Fruit fly (Drosophila melanogaster) whole organism, embryonic: ENCODE results near the gene CG15717.
"Not testable (repeated sequence)": the region's sequence is repeated elsewhere in the genome, so short reads cannot be mapped to it uniquely, and the experiment has no call there.

ENCODE experiments used
- Aef1 ChIP-seq: fragments of 200-800 bp; sonication (Bioruptor generic); IDR thresholded peaks from 3 replicates; pipeline ENCODE4 v1.3.6; 2022; ENCODE audit warnings: missing biosample characterization, missing genetic modification characterization
- BEAF-32 ChIP-seq: fragments of 200-800 bp; sonication (Bioruptor generic); optimal IDR thresholded peaks from 3 replicates; lab custom pipeline; 2017; ENCODE audit warnings: missing biosample characterization, missing genetic modification characterization, mild to moderate bottlenecking, moderate library complexity, missing genetic modification reagents
- CG1024 ChIP-seq: fragments of 200-800 bp; sonication (Bioruptor generic); IDR thresholded peaks from 2 replicates; pipeline ENCODE4 v1.3.6; 2022; ENCODE audit warnings: missing biosample characterization, missing genetic modification characterization
- CG13287 ChIP-seq: fragments of 200-800 bp; sonication (Bioruptor generic); IDR thresholded peaks from 2 replicates; pipeline ENCODE4 v1.3.6; 2022; ENCODE audit warnings: missing biosample characterization, missing genetic modification characterization; ENCODE audit not compliant: partially characterized antibody
- CG14014 ChIP-seq: fragments of 200-800 bp; sonication (Bioruptor generic); IDR thresholded peaks from 2 replicates; pipeline ENCODE4 v1.3.6; 2022; ENCODE audit warnings: missing biosample characterization, missing genetic modification characterization
- CG14441 ChIP-seq: fragments of 200-800 bp; sonication (Bioruptor generic); IDR thresholded peaks from 2 replicates; pipeline ENCODE4 v1.3.6; 2022; ENCODE audit warnings: missing biosample characterization, missing genetic modification characterization
- CG15479 ChIP-seq: fragments of 200-800 bp; sonication (Bioruptor generic); optimal IDR thresholded peaks from 3 replicates; lab custom pipeline; 2019; ENCODE audit warnings: missing biosample characterization, mild to moderate bottlenecking, missing genetic modification characterization, moderate library complexity
- CG1603 ChIP-seq: fragments of 200-800 bp; sonication (Bioruptor generic); optimal IDR thresholded peaks from 2 replicates; lab custom pipeline; 2019; ENCODE audit warnings: missing biosample characterization, mild to moderate bottlenecking, missing genetic modification characterization, moderate library complexity
- CG16815 ChIP-seq: fragments of 200-800 bp; sonication (Bioruptor generic); optimal IDR thresholded peaks from 3 replicates; lab custom pipeline; 2017; ENCODE audit warnings: missing biosample characterization, mild to moderate bottlenecking, missing genetic modification characterization
- CG42726 ChIP-seq: fragments of 200-800 bp; sonication (Bioruptor generic); IDR thresholded peaks from 2 replicates; pipeline ENCODE4 v1.3.6; 2022; ENCODE audit warnings: missing biosample characterization, missing genetic modification characterization; ENCODE audit not compliant: partially characterized antibody
- CG6791 ChIP-seq: fragments of 200-800 bp; sonication (Bioruptor generic); IDR thresholded peaks from 3 replicates; pipeline ENCODE4 v1.3.6; 2022; ENCODE audit warnings: missing biosample characterization, missing genetic modification characterization; ENCODE audit not compliant: partially characterized antibody
- CG7271 ChIP-seq: fragments of 200-800 bp; sonication (Bioruptor generic); optimal IDR thresholded peaks from 2 replicates; lab custom pipeline; 2018; ENCODE audit warnings: missing biosample characterization, mild to moderate bottlenecking, missing genetic modification characterization, moderate library complexity
- CG7372 ChIP-seq: fragments of 200-800 bp; sonication (Bioruptor generic); IDR thresholded peaks from 2 replicates; pipeline ENCODE4 v1.3.6; 2022; ENCODE audit warnings: missing biosample characterization, missing genetic modification characterization
- CG7786 ChIP-seq: fragments of 200-800 bp; sonication (Bioruptor generic); optimal IDR thresholded peaks from 2 replicates; lab custom pipeline; 2016; ENCODE audit warnings: missing biosample characterization, missing genetic modification characterization
- Doc3 ChIP-seq: fragments of 200-800 bp; sonication (Bioruptor generic); IDR thresholded peaks from 3 replicates; pipeline ENCODE4 v1.3.6; 2022; ENCODE audit warnings: missing biosample characterization, missing genetic modification characterization; ENCODE audit not compliant: partially characterized antibody
- Dref ChIP-seq: fragments of 200-800 bp; sonication (Bioruptor generic); IDR thresholded peaks from 2 replicates; pipeline ENCODE4 v1.3.6; 2022; ENCODE audit warnings: missing biosample characterization, missing genetic modification characterization
- Ets97D ChIP-seq: fragments of 200-800 bp; sonication (Bioruptor generic); optimal IDR thresholded peaks from 3 replicates; lab custom pipeline; 2016; ENCODE audit warnings: missing biosample characterization, missing genetic modification characterization
- HLH3B ChIP-seq: fragments of 200-800 bp; sonication (Bioruptor generic); IDR thresholded peaks from 2 replicates; pipeline ENCODE4 v1.3.6; 2022; ENCODE audit warnings: missing biosample characterization, missing genetic modification characterization
- HmgD ChIP-seq: fragments of 200-800 bp; sonication (Bioruptor generic); optimal IDR thresholded peaks from 3 replicates; lab custom pipeline; 2016; ENCODE audit warnings: missing biosample characterization, missing genetic modification characterization
- Lhr ChIP-seq: fragments of 200-800 bp; sonication (Bioruptor generic); optimal IDR thresholded peaks from 3 replicates; lab custom pipeline; 2017; ENCODE audit warnings: mild to moderate bottlenecking, missing biosample characterization, missing genetic modification reagents, missing genetic modification characterization
- Med ChIP-seq: fragments of 200-800 bp; sonication (Bioruptor generic); peaks from one replicate; lab custom pipeline; 2016; ENCODE audit warnings: missing biosample characterization, missing genetic modification characterization, mild to moderate bottlenecking, inconsistent platforms, moderate library complexity
- NC2α ChIP-seq: fragments of 200-800 bp; sonication (Bioruptor generic); optimal IDR thresholded peaks from 2 replicates; lab custom pipeline; 2016; ENCODE audit warnings: missing biosample characterization, missing genetic modification characterization
- Opbp ChIP-seq: fragments of 200-800 bp; sonication (Bioruptor generic); IDR thresholded peaks from 3 replicates; pipeline ENCODE4 v1.3.6; 2022; ENCODE audit warnings: missing biosample characterization, missing genetic modification characterization; ENCODE audit not compliant: partially characterized antibody
- Pdp1 ChIP-seq, 2 experiments: fragments of 200-800 bp; sonication (Bioruptor generic); optimal IDR thresholded peaks; 3 replicates each; lab custom pipeline; 2016; ENCODE audit warnings: missing biosample characterization in 2 of 2, missing genetic modification characterization in 2 of 2, mild to moderate bottlenecking in 1 of 2, moderate library complexity in 1 of 2
- Rfx ChIP-seq: fragments of 200-800 bp; sonication (Bioruptor generic); IDR thresholded peaks from 2 replicates; pipeline ENCODE4 v1.3.6; 2022; ENCODE audit warnings: missing biosample characterization, missing genetic modification characterization
- Rx ChIP-seq: fragments of 200-800 bp; sonication (Bioruptor generic); IDR thresholded peaks from 2 replicates; pipeline ENCODE4 v1.3.6; 2022; ENCODE audit warnings: missing biosample characterization, missing genetic modification characterization
- Scr ChIP-seq: fragments of 200-800 bp; sonication (Bioruptor generic); IDR thresholded peaks from 2 replicates; pipeline ENCODE4 v1.3.6; 2022; ENCODE audit warnings: missing biosample characterization, missing genetic modification characterization; ENCODE audit not compliant: partially characterized antibody
- amos ChIP-seq: fragments of 200-800 bp; sonication (Bioruptor generic); IDR thresholded peaks from 2 replicates; pipeline ENCODE4 v1.3.6; 2022; ENCODE audit warnings: missing biosample characterization, missing genetic modification characterization; ENCODE audit not compliant: partially characterized antibody
- bowl ChIP-seq: fragments of 200-800 bp; sonication (Bioruptor generic); IDR thresholded peaks from 2 replicates; pipeline ENCODE4 v1.3.6; 2022; ENCODE audit warnings: missing biosample characterization, missing genetic modification characterization
- cas ChIP-seq: fragments of 200-800 bp; sonication (Bioruptor generic); IDR thresholded peaks from 2 replicates; pipeline ENCODE4 v1.3.6; 2022; ENCODE audit warnings: missing biosample characterization, missing genetic modification characterization
- caup ChIP-seq: fragments of 200-800 bp; sonication (Bioruptor generic); optimal IDR thresholded peaks from 3 replicates; lab custom pipeline; 2017; ENCODE audit warnings: missing biosample characterization, mild to moderate bottlenecking, missing genetic modification characterization, moderate library complexity; ENCODE audit not compliant: severe bottlenecking
- chinmo ChIP-seq: fragments of 200-800 bp; sonication (Bioruptor generic); IDR thresholded peaks from 4 replicates; pipeline ENCODE4 v1.3.6; 2022; ENCODE audit warnings: missing biosample characterization, missing genetic modification characterization; ENCODE audit not compliant: partially characterized antibody
- hbn ChIP-seq: fragments of 200-800 bp; sonication (Bioruptor generic); IDR thresholded peaks from 2 replicates; pipeline ENCODE4 v1.3.6; 2022; ENCODE audit warnings: missing biosample characterization, missing genetic modification characterization; ENCODE audit not compliant: partially characterized antibody
- lbe ChIP-seq: fragments of 200-800 bp; sonication (Bioruptor generic); optimal IDR thresholded peaks from 2 replicates; lab custom pipeline; 2016; ENCODE audit warnings: missing biosample characterization, mild to moderate bottlenecking, missing genetic modification characterization
- mam ChIP-seq: fragments of 200-800 bp; sonication (Bioruptor generic); optimal IDR thresholded peaks from 3 replicates; lab custom pipeline; 2016; ENCODE audit warnings: missing biosample characterization, missing genetic modification characterization
- onecut ChIP-seq: fragments of 200-800 bp; sonication (Bioruptor generic); IDR thresholded peaks from 2 replicates; pipeline ENCODE4 v1.3.6; 2022; ENCODE audit warnings: missing biosample characterization, missing genetic modification characterization
- pfk ChIP-seq: fragments of 200-800 bp; sonication (Bioruptor generic); optimal IDR thresholded peaks from 2 replicates; lab custom pipeline; 2018; ENCODE audit warnings: missing biosample characterization, mild to moderate bottlenecking, missing genetic modification characterization, moderate library complexity
- prd ChIP-seq, 3 experiments: fragments of >200 bp in 2 of 3; fragments of 200-800 bp in 1 of 3; sonication (Bioruptor generic) in 1 of 3; optimal IDR thresholded peaks in 2 of 3; IDR thresholded peaks in 1 of 3; 2 replicates in 2 of 3; 3 replicates in 1 of 3; pipeline versions ENCODE4 v1.3.6 to Lab custom; 2017 to 2022; ENCODE audit warnings: missing biosample characterization in 1 of 3, missing genetic modification characterization in 1 of 3
- ranshi ChIP-seq: fragments of 200-800 bp; sonication (Bioruptor generic); IDR thresholded peaks from 2 replicates; pipeline ENCODE4 v1.3.6; 2022; ENCODE audit warnings: missing biosample characterization, missing genetic modification characterization
- row ChIP-seq: fragments of 200-800 bp; sonication (Bioruptor generic); IDR thresholded peaks from 3 replicates; pipeline ENCODE4 v1.3.6; 2022; ENCODE audit warnings: missing biosample characterization, missing genetic modification characterization
- salm ChIP-seq: fragments of 200-800 bp; sonication (Bioruptor generic); optimal IDR thresholded peaks from 2 replicates; lab custom pipeline; 2018; ENCODE audit warnings: missing biosample characterization, mild to moderate bottlenecking, missing genetic modification characterization
- sisA ChIP-seq: fragments of 200-800 bp; sonication (Bioruptor generic); IDR thresholded peaks from 2 replicates; pipeline ENCODE4 v1.3.6; 2022; ENCODE audit warnings: missing biosample characterization, missing genetic modification characterization
- sqz ChIP-seq: fragments of 200-800 bp; sonication (Bioruptor generic); optimal IDR thresholded peaks from 3 replicates; lab custom pipeline; 2018; ENCODE audit warnings: missing biosample characterization, mild to moderate bottlenecking, missing genetic modification characterization
- ssp ChIP-seq: fragments of 200-800 bp; sonication (Bioruptor generic); IDR thresholded peaks from 2 replicates; pipeline ENCODE4 v1.3.6; 2022; ENCODE audit warnings: missing biosample characterization, missing genetic modification characterization
- unc-4 ChIP-seq: fragments of 200-800 bp; sonication (Bioruptor generic); IDR thresholded peaks from 2 replicates; pipeline ENCODE4 v1.3.6; 2022; ENCODE audit warnings: missing biosample characterization, missing genetic modification characterization; ENCODE audit not compliant: partially characterized antibody
- zen ChIP-seq: fragments of 200-800 bp; sonication (Bioruptor generic); optimal IDR thresholded peaks from 3 replicates; lab custom pipeline; 2018; ENCODE audit warnings: missing biosample characterization, mild to moderate bottlenecking, missing genetic modification characterization, moderate library complexity

CG15717 gene

dm6 chrX:13159481-13159880 lies 30.7 kb downstream of the CG15717 start, which contains the start of the genes Bap60 and CG12096 (continued):
- peak; percentile 58 for TF ChIP-seq CG16815 (GFP tag; lab: Kevin White, UChicago)

DNA sequence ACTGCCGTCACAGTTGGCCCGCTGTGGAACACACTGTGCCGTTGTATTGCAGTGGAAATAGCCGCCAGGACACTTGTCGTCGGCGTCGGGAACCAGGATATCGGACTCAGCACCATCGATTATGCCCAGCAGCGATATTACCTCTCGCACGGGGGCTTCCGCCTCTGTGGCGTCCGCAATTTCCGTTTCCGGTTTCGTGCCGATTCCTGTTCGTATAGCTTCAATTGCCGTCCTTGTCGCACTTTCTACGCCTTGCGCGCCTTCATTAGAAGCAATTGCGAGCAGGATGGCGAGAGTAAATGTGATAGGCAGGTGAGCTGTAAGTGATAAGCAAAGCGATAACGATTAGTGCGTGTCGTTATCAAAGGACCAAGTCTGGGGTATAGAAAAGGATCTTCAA lies 44.1 kb downstream of the CG15717 start:
- TF ChIP-seq CG1603 (tag; lab: Kevin White, UChicago) (no peak), Ets97D (GFP tag; lab: Kevin White, UChicago) (peak; percentile 26), NC2α (no peak), Med (peak; percentile 32), zen (tag; lab: Kevin White, UChicago) (peak; percentile 15), CG7271 (peak; percentile 68), CG7372 (no peak), Lhr (no peak), CG15479 (peak; percentile 70), caup (no peak), sqz (no peak), lbe (GFP tag; lab: Kevin White, UChicago) (no peak), HmgD (GFP tag; lab: Kevin White, UChicago) (no peak), pfk (GFP tag; lab: Kevin White, UChicago) (no peak), cas (GFP tag; lab: Robert Waterston, UW) (no peak), Pdp1 (GFP tag; optimal IDR thresholded peaks at IDR 0.05; lab: Kevin White, UChicago) (no peak), CG7786 (no peak), Aef1 (no peak), mam (GFP tag; lab: Kevin White, UChicago) (no peak), salm (tag; lab: Kevin White, UChicago) (no peak), bowl (GFP tag; lab: Robert Waterston, UW) (no peak)

DNA sequence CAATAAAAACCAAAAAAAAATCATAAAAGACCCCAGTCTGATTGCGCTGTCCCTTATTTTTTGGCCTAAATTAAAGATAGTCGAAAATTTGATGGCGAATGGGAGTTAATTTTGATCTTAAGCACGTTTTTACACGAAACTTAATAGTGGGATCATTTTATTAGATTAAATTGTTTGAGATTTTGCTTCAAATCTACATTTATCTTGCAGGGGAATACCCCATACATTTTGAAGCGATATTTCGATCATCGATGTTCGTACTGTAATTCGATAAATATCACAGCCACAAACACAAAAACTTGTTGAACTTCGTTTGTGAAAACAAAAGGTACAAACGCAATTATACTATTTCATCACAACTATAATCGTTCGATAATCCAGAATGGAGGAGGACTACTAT lies 49.0 kb downstream of the CG15717 start, which contains the start of gene CG32640:
Gene CG32640, plus strand, starts transcription at position 286 of the 400 bp plus-strand sequence.
- TF ChIP-seq Scr (GFP tag; lab: Robert Waterston, UW) (peak; percentile 40), Aef1 (peak; percentile 51; the same call in 1 of the 3 replicates), CG42726 (GFP tag; lab: Robert Waterston, UW) (0 out of 2 replicates have a peak, but pooled peaks have one; percentile 10), CG14441 (GFP tag; lab: Robert Waterston, UW) (0 out of 2 replicates have a peak, but pooled peaks have one; percentile 25), sisA (peak; percentile 49; the same call in 1 of the 2 replicates), chinmo (0 out of 4 replicates have a peak, but pooled peaks have one; percentile 22), Doc3 (GFP tag; lab: Robert Waterston, UW) (peak; percentile 40; the same call in 2 of the 3 replicates), Rx (GFP tag; lab: Robert Waterston, UW) (peak; percentile 17; the same call in 1 of the 2 replicates), hbn (peak; percentile 44; the same call in 1 of the 2 replicates), row (GFP tag; lab: Robert Waterston, UW) (peak; percentile 76), Dref (GFP tag; lab: Robert Waterston, UW) (peak; percentile 48), CG1024 (peak; percentile 55; the same call in 1 of the 2 replicates), Rfx (GFP tag; lab: Robert Waterston, UW) (peak; percentile 53), CG6791 (GFP tag; lab: Robert Waterston, UW) (peak; percentile 61; the same call in 2 of the 3 replicates), amos (peak; percentile 57; the same call in 1 of the 2 replicates), onecut (GFP tag; lab: Robert Waterston, UW) (peak; percentile 39), prd (GFP tag; IDR thresholded peaks at IDR 0.05; lab: Robert Waterston, UW) (0 out of 3 replicates have a peak, but pooled peaks have one; percentile 10), ssp (GFP tag; lab: Robert Waterston, UW) (peak; percentile 30; the same call in 1 of the 2 replicates), unc-4 (peak; percentile 51; the same call in 1 of the 2 replicates), Opbp (GFP tag; lab: Robert Waterston, UW) (peak; percentile 53; the same call in 1 of the 3 replicates), CG14014 (GFP tag; lab: Robert Waterston, UW) (0 out of 2 replicates have a peak, but pooled peaks have one; percentile 22), BEAF-32 (peak; percentile 27), HLH3B (GFP tag; lab: Robert Waterston, UW) (0 out of 2 replicates have a peak, but pooled peaks have one; percentile 29), ranshi (GFP tag; lab: Robert Waterston, UW) (peak; percentile 22; the same call in 1 of the 2 replicates), CG13287 (peak; percentile 54)
- TF ChIP-seq prd (optimal IDR thresholded peaks at IDR 0.05; lab: Kevin White, UChicago) = not testable (repeated sequence)
